Worm (Caenorhabditis elegans) whole organism, L4/young adult: Measurements from ENCODE around the gene Y54G11A.3.
A peak's percentile ranks its signal among the peaks of the same experiment; 100 is the strongest.

Experiments
- W03F9.2 ChIP-seq: fragments of 150-350 bp; optimal IDR thresholded peaks from 2 replicates; lab custom pipeline; 2014; ENCODE audit warnings: missing biosample characterization, missing genetic modification characterization
- dao-5 ChIP-seq: sonication (generic microtip); optimal IDR thresholded peaks from 2 replicates; lab custom pipeline; 2016; ENCODE audit warnings: missing genotype, missing genetic modification characterization, moderate library complexity, missing compliant biosample characterization
- him-1 ChIP-seq: sonication (generic microtip); optimal IDR thresholded peaks from 2 replicates; lab custom pipeline; 2016; ENCODE audit warnings: missing genotype, missing genetic modification reagents, missing genetic modification characterization, missing compliant biosample characterization

Y54G11A.3 gene

DNA sequence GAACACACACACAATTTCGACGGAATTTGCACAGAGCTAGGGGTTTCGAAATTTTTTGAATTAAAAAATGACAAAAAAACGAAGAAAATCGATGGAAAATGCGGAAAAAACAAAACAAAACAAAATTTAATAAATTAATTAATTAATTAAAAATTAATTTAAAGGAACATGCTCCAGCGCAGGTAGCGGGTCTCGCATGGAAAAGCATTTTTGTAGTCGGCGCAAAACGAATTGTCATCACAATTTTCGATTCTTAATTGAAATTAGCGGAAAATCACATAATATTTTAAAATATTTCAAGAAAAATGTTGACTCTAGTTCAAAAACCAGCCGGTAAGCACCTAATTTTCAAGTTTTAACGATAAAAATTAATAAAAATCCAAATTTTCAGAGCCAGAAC lies at the start of gene Y54G11A.3:
TSS of gene Y54G11A.3 (plus strand) at position 213 of the 400 bp plus-strand sequence.
- TF ChIP-seq dao-5 (no peak), W03F9.2 (tag; lab: Kevin White, UChicago) (no peak), him-1 (tag; lab: Kevin White, UChicago) (no peak)

DNA sequence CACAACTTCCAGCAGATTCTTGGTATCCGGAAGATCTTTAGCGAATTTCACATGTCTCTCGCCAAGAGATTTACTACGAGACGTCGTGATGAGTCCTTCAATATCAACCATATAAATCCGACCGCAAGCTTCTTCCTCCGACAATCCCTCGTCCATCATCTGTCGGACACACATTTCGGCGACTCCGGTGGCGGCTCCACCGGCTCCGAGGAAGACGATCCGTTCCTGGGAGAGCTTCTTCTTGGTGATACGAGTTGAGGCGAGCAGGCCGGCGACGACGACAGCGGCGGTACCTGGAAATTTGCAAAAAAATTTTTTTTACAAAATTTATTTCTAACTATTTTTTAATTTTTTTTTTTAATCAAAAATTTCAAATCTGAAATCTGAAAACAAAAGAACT lies 46.3 kb upstream of the Y54G11A.3 start:
- TF ChIP-seq W03F9.2 (tag; lab: Kevin White, UChicago), result no peak
- TF ChIP-seq dao-5, result no peak
- no peak for TF ChIP-seq him-1 (tag; lab: Kevin White, UChicago)

DNA sequence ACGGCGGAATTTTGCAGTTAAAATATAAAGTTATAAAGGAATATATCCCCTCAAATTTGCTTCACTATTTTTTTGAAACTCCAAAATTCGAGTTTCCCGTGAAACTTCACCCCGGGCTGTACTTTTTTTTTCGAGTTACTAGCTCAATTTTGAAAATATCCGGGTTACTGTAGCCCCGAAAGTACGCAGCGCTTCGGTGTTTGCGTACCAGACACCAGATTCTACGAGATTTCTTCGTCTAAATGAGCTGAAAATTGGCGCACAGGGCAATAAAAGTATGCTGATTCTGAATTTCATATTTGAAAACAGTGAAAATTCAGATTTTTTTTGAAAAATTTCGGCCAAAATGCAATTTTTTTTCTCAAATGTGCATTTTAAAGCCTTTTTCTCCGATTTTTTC lies 45.5 kb upstream of the Y54G11A.3 start:
- no peak for TF ChIP-seq him-1 (tag; lab: Kevin White, UChicago)
- TF ChIP-seq dao-5, result no peak
- no peak for TF ChIP-seq W03F9.2 (tag; lab: Kevin White, UChicago)

DNA sequence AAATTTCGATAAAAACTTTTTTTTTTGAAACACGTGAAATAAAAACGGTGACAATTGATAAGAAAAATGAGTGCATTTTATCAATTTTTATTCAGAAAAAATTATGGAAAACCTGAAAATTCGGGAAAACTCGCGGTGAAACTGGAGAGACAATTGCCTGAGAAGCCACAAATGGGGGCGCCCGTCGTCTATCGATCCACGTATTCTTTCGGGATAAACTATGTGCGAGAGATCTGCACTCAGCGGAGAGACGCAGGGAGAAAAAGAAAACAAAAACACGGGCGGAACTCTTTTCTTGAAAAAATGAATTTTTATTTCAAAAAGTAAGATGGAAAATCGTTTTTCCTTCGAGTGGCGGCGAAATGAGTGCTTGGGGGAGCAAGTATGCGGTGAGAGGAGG lies 42.5 kb upstream of the Y54G11A.3 start, which contains the start of gene men-1:
TSS of gene men-1 (minus strand) at position 242 of the 400 bp plus-strand sequence.
- TF ChIP-seq him-1 (tag; lab: Kevin White, UChicago) (no peak), dao-5 (no peak), W03F9.2 (tag; lab: Kevin White, UChicago) (no peak)

DNA sequence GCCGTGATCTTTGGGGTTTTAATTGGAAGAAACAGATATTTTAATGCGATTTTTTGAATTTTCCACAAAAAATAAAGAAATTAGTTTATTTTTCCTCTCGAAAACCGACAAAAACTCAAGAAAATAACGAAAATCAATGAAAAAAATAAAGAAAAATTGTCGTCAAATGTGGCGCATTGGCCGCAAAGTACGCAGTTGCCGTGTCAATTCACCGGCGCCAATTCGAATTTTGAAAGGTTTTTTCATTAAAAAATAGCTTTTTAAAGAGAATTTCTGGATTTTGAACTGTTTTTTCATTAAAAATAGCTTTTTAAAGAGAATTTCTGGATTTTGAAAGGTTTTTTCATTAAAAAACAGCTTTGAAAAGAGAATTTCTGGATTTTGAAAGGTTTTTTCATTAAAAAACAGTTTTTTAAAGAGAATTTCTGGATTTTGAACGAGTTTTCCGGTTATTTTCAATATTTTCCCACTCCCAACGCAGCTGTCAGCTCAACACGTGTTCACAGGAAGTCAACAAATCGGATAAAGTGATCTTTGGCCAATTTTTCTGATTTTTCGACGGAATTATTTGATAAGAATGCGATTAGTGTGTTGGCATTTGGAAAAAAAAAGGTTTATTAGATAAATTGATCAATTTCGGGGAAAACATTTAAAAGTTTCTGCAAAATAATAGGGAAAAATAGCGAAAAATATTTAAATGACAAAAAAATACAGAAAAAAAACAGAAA lies 41.9 kb upstream of the Y54G11A.3 start:
- TF ChIP-seq dao-5, result no peak
- no peak for TF ChIP-seq W03F9.2 (tag; lab: Kevin White, UChicago)
- no peak for TF ChIP-seq him-1 (tag; lab: Kevin White, UChicago)

DNA sequence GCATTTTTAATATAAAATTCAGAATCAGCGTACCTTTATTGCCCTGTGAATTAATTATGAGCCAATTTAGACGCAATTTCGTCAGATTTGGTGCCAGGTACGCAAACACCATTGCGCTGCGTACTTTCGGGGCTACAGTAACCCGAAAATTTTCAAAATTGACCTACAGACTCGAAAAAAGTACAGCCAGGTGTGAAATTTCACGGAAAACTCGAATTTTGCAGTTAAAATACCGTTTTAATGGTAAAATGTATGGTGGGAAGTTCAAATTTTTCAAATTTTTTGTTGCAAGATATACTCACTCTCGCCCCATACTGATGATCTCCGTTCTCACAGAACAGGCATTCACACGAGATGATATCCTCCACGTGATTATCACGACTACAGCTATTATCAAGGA lies 39.9 kb upstream of the Y54G11A.3 start:
- TF ChIP-seq W03F9.2 (tag; lab: Kevin White, UChicago), result no peak
- TF ChIP-seq him-1 (tag; lab: Kevin White, UChicago), result no peak
- TF ChIP-seq dao-5, result no peak

DNA sequence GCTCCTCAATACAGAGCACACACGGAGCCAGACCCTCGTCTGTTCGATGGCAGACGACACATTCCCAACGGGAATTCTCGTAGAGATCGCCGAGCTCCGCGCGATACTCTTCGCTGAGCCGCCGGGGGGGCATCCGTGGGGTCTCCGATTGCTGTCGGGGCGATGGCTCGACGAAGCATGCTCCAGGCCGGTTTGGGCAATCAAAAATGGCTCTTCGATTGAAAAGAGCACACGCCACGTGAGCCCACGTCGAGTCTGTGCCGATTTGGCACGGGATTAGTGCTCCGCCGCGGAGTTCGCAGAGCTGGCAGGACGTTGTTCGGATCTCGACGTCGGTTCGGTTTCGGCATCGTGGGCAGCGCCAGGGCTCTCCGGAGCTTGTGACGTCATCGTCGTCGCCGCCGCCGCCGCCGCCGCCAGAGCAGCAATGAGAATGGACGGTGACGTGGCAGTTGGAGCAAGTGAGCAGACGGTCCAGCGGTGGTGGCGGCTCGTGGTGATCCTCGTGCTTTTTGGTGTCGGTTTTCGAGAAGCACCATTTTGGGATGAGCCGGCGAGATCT lies 39.1 kb upstream of the Y54G11A.3 start:
- TF ChIP-seq him-1 (tag; lab: Kevin White, UChicago) (no peak), dao-5 (no peak), W03F9.2 (tag; lab: Kevin White, UChicago) (no peak)

DNA sequence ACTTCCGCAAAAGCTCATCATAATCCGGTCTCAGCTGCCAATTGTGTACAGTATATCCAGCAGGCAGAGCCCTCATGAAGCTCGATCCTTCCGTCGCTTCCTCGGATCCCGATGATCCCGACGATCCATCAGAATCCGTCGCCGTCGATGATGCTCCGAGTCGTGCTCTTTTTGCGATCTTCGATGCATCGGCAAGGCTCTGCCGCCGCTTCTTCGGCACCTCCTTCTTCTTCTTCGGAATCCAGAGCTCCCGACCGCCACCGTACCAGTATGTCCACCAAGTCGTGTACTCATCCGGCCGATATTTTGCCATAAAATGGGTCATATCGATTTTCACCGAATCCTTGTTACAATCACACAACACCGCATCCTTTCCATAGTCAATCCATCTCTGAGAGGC lies 36.5 kb upstream of the Y54G11A.3 start:
- no peak for TF ChIP-seq him-1 (tag; lab: Kevin White, UChicago)
- no peak for TF ChIP-seq dao-5
- TF ChIP-seq W03F9.2 (tag; lab: Kevin White, UChicago), result no peak

DNA sequence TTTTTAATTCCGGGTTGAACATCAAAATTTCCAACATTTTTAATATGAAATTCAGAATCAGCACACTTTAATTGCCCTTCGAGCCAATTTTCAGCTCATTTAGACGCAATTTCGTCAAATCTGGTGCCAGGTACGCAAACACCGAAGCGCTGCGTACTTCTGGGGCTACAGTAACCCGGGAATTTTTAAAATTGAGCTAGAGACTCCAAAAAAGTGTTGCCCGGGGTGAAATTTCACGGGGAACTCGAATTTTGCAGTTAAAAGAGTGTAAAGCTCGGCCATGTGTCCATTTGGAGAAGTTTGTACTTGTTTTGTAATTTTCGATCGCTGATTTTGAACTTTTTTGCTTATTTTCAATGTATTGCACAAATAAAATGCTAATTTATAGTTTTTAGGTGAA lies 34.2 kb upstream of the Y54G11A.3 start:
- TF ChIP-seq dao-5 (no peak), W03F9.2 (tag; lab: Kevin White, UChicago) (no peak), him-1 (tag; lab: Kevin White, UChicago) (no peak)

DNA sequence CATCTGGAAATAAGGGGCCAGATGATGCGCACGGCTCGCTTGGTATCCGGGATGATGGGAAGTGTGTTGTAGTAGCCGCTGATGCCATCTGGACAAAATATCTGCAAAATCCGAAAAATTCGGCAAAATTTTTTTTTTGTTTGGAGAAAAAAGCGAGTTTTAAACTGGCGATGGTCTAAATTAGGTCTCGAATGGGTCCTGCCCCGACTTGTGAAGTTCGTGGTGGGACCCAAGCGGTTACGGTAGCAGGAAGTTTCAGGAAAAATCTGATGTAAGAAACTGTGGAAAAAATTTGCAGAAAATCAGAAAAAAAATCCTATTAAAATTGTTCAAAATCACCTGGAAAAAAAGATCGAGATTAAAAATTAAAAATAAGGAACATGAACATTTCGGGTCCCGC lies 32.9 kb upstream of the Y54G11A.3 start, which contains the start of gene jmjd-2:
TSS of gene jmjd-2 (minus strand) at position 101 of the 400 bp plus-strand sequence.
- no peak for TF ChIP-seq W03F9.2 (tag; lab: Kevin White, UChicago)
- no peak for TF ChIP-seq him-1 (tag; lab: Kevin White, UChicago)
- no peak for TF ChIP-seq dao-5

DNA sequence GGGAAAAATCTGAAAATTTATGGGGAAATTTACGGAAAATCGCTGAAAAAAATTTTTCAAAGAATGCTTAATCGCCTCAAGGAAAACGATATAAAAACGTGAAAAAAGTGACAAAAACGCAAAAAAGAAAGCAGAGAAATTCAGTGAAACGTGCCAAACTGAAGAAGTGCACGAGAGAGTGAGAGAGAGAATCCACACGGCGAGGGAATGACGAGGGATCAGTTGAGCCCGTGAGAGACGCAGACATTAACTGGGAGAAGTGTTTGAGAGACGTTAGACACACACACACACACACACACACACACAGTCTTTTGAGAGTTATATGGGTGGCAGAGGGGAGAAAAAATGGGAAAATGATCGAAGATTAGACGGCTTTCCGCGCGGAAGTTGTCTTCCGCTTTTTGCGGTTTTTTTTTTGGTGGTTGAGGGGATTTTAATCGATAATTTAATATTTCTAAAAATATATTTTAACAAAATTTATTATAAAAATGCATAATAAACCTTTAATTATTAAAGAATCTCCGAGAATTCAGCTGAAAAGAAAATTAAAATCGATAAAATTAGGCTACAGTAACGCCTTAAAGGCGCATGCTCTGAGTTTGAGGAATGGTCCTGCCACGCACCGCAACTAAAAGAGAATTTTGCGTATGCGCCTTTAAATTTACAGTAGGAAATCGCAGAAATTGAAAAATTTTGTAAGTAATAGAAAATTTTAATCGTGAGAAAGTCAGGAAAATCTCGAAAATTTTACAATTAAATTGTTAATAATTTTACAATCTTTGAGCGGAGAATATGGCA lies 31.8 kb upstream of the Y54G11A.3 start:
- TF ChIP-seq him-1 (tag; lab: Kevin White, UChicago), result no peak
- peak; percentile 37 for TF ChIP-seq W03F9.2 (tag; lab: Kevin White, UChicago)

DNA sequence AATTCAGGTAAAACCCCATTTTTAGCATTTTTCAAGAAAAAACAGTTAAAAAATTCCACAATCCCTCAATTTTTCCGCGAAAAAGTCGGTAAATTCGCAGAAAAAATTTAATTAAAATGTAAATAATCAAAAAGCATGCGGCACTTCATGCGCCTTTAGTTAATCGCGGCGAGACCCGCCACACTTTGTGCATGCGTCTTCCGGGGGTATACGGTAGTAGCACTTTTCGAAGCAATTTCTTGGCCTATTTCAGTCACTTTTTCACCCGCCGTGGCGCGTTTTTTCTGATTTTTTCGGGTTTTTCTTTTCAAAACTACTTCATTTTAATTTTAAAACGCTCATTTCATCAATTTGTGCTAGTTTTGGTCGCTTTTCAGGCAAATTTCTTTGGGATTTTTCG lies 29.2 kb upstream of the Y54G11A.3 start:
- no peak for TF ChIP-seq W03F9.2 (tag; lab: Kevin White, UChicago)
- no peak for TF ChIP-seq him-1 (tag; lab: Kevin White, UChicago)
- no peak for TF ChIP-seq dao-5

DNA sequence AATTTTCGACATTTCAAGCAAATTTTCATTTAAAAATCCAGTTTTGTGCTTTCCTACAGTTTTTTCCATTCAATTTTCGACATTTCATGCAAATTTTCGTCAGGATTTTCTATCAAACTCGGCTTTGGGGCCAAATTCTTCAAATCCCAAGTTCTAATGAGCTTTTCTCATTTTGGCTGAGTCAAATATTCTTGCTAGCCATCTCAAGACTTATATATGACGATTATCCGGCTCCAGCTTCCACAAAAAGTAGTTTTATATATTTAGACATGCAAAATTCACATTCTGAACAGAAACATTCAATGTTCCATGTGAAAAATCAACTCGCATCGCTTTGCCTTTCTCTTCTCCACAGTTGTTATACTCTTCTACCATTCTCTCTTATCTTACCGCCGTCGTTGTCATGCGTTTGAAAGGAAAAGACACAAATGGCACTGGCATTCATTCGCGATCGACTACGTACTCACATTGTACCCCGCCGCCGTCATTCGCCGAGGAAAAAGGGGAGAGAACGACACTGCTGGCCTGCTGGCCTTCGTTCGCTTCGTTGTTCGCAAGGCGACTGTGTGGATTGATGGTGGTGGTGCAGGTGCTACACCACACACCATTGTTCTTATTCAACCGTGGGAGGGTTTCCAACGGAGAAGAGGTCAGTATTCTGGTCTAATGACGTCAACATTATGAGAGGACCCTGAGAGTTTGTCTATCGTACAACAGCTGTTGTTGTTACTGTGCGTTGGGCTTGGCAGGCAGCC lies 28.5 kb upstream of the Y54G11A.3 start:
- TF ChIP-seq dao-5 (no peak), W03F9.2 (tag; lab: Kevin White, UChicago) (no peak), him-1 (tag; lab: Kevin White, UChicago) (no peak)
